Fruit fly (Drosophila melanogaster) whole organism, prepupa: ENCODE results near the gene CG7720.
A peak's percentile ranks its signal among the peaks of the same experiment; 100 is the strongest.

Source experiments
- Blimp-1 ChIP-seq: fragments of 200-800 bp; sonication (Bioruptor generic); optimal IDR thresholded peaks from 3 replicates; lab custom pipeline; 2017; ENCODE audit warnings: missing biosample characterization, missing genetic modification characterization, mild to moderate bottlenecking, moderate library complexity, missing genetic modification reagents
- CG6808 ChIP-seq: fragments of 200-800 bp; sonication (Bioruptor generic); optimal IDR thresholded peaks from 3 replicates; lab custom pipeline; 2017; ENCODE audit warnings: missing biosample characterization, missing genetic modification characterization, mild to moderate bottlenecking, moderate library complexity, missing genetic modification reagents
- Gug ChIP-seq: fragments of 200-800 bp; sonication (Bioruptor generic); IDR thresholded peaks from 2 replicates; pipeline ENCODE4 v1.3.6; 2022; ENCODE audit warnings: missing biosample characterization, missing genetic modification characterization
- OdsH ChIP-seq: fragments of 200-800 bp; sonication (Bioruptor generic); optimal IDR thresholded peaks from 3 replicates; lab custom pipeline; 2016; ENCODE audit warnings: missing biosample characterization, missing genetic modification characterization
- esn ChIP-seq: fragments of 200-800 bp; sonication (Bioruptor generic); optimal IDR thresholded peaks from 2 replicates; lab custom pipeline; 2016; ENCODE audit warnings: missing biosample characterization, mild to moderate bottlenecking, missing genetic modification characterization, moderate library complexity

DNA sequence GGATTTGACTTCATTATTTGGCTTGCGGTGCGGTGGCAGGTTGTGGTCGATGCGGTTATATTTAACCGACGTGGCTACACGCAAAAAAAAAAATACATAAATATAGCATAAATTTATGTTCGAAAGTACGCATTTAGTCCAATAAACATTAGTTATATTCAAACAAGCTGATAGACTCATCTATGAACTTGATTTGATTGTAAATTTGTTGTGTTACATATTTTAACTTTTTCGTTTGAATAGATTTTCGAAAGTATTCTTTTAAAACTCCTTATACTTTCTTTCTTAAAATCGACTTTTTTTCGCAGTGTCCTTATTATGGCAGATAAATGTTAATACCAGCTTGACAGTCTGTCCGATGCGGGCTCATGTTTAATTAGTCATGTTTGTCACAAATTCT is 4.3 kb downstream of the CG7720 start:
- TF ChIP-seq esn (GFP tag; lab: Kevin White, UChicago) (no peak), Blimp-1 (no peak), Gug (GFP tag; lab: Robert Waterston, UW) (no peak), CG6808 (peak; percentile 43), OdsH (GFP tag; lab: Kevin White, UChicago) (peak; percentile 26)
